Fruit fly (Drosophila melanogaster) whole organism, embryonic: Measurements from ENCODE around the gene CG15201.

Experiments used
- Atf-2 ChIP-seq: fragments of 200-800 bp; sonication (Bioruptor generic); optimal IDR thresholded peaks from 2 replicates; lab custom pipeline; 2016; ENCODE audit warnings: missing biosample characterization, missing genetic modification characterization
- B-H2 ChIP-seq: fragments of 200-800 bp; sonication (Bioruptor generic); optimal IDR thresholded peaks from 2 replicates; lab custom pipeline; 2018; ENCODE audit warnings: missing biosample characterization, mild to moderate bottlenecking, missing genetic modification characterization
- C15 ChIP-seq: fragments of 200-800 bp; sonication (Bioruptor generic); IDR thresholded peaks from 3 replicates; pipeline ENCODE4 v1.3.6; 2022; ENCODE audit warnings: missing biosample characterization, missing genetic modification characterization
- CG12071 ChIP-seq: fragments of 200-800 bp; sonication (Bioruptor generic); optimal IDR thresholded peaks from 3 replicates; lab custom pipeline; 2018; ENCODE audit warnings: missing biosample characterization, mild to moderate bottlenecking, missing genetic modification characterization
- CG12104 ChIP-seq: fragments of 200-800 bp; sonication (Bioruptor generic); optimal IDR thresholded peaks from 3 replicates; lab custom pipeline; 2016; ENCODE audit warnings: missing biosample characterization, missing genetic modification characterization
- CG12155 ChIP-seq: fragments of 200-800 bp; sonication (Bioruptor generic); optimal IDR thresholded peaks from 3 replicates; lab custom pipeline; 2016; ENCODE audit warnings: missing biosample characterization, missing genetic modification characterization
- CG12299 ChIP-seq: fragments of 200-800 bp; sonication (Bioruptor generic); optimal IDR thresholded peaks from 2 replicates; lab custom pipeline; 2018; ENCODE audit warnings: missing biosample characterization, mild to moderate bottlenecking, missing genetic modification characterization
- CG13424 ChIP-seq: fragments of 200-800 bp; sonication (Bioruptor generic); optimal IDR thresholded peaks from 2 replicates; lab custom pipeline; 2019; ENCODE audit warnings: missing biosample characterization, mild to moderate bottlenecking, missing genetic modification characterization, moderate library complexity
- CG15269 ChIP-seq: fragments of 200-800 bp; sonication (Bioruptor generic); optimal IDR thresholded peaks from 2 replicates; lab custom pipeline; 2018; ENCODE audit warnings: missing biosample characterization, mild to moderate bottlenecking, missing genetic modification characterization, moderate library complexity
- CG15514 ChIP-seq: fragments of 200-800 bp; sonication (Bioruptor generic); optimal IDR thresholded peaks from 3 replicates; lab custom pipeline; 2017; ENCODE audit warnings: missing biosample characterization, missing genetic modification characterization, mild to moderate bottlenecking, moderate library complexity, missing genetic modification reagents
- CG1832 ChIP-seq: fragments of 200-800 bp; sonication (Bioruptor generic); optimal IDR thresholded peaks from 2 replicates; lab custom pipeline; 2017; ENCODE audit warnings: missing biosample characterization, mild to moderate bottlenecking, missing genetic modification characterization, inconsistent platforms
- CG2129 ChIP-seq: fragments of 200-800 bp; sonication (Bioruptor generic); IDR thresholded peaks from 2 replicates; pipeline ENCODE4 v1.3.6; 2022; ENCODE audit warnings: missing biosample characterization, missing genetic modification characterization; ENCODE audit not compliant: partially characterized antibody
- CG2202 ChIP-seq: fragments of 200-800 bp; sonication (Bioruptor generic); optimal IDR thresholded peaks from 2 replicates; lab custom pipeline; 2018; ENCODE audit warnings: missing biosample characterization, mild to moderate bottlenecking, missing genetic modification characterization
- CG2712 ChIP-seq: fragments of 200-800 bp; optimal IDR thresholded peaks from 3 replicates; lab custom pipeline; 2019; ENCODE audit warnings: missing biosample characterization, mild to moderate bottlenecking, missing genetic modification characterization, moderate library complexity
- CG3065 ChIP-seq: fragments of 200-800 bp; sonication (Bioruptor generic); optimal IDR thresholded peaks from 2 replicates; lab custom pipeline; 2016; ENCODE audit warnings: missing biosample characterization, missing genetic modification characterization
- CG3726 ChIP-seq: fragments of 200-800 bp; sonication (Bioruptor generic); IDR thresholded peaks from 3 replicates; pipeline ENCODE4, ENCODE4 v1.3.6; 2022; ENCODE audit warnings: missing biosample characterization, missing genetic modification characterization
- CG4328 ChIP-seq: fragments of 200-800 bp; sonication (Bioruptor generic); optimal IDR thresholded peaks from 3 replicates; lab custom pipeline; 2017; ENCODE audit warnings: missing biosample characterization, missing genetic modification reagents, missing genetic modification characterization
- CG43689 ChIP-seq: fragments of 200-800 bp; sonication (Bioruptor generic); IDR thresholded peaks from 2 replicates; pipeline ENCODE4 v1.3.6; 2022; ENCODE audit warnings: missing biosample characterization, missing genetic modification characterization
- CG5245 ChIP-seq: fragments of 200-800 bp; sonication (Bioruptor generic); optimal IDR thresholded peaks from 3 replicates; lab custom pipeline; 2016; ENCODE audit warnings: missing biosample characterization, missing genetic modification characterization
- CG6254 ChIP-seq: fragments of 200-800 bp; sonication (Bioruptor generic); optimal IDR thresholded peaks from 3 replicates; lab custom pipeline; 2017; ENCODE audit warnings: mild to moderate bottlenecking, missing biosample characterization, missing genetic modification reagents, missing genetic modification characterization
- CG6654 ChIP-seq: fragments of 200-800 bp; sonication (Bioruptor generic); optimal IDR thresholded peaks from 2 replicates; lab custom pipeline; 2017; ENCODE audit warnings: missing biosample characterization, mild to moderate bottlenecking, missing genetic modification characterization
- CG6854 ChIP-seq: fragments of 200-800 bp; sonication (Bioruptor generic); optimal IDR thresholded peaks from 3 replicates; lab custom pipeline; 2017; ENCODE audit warnings: missing biosample characterization, mild to moderate bottlenecking, missing genetic modification characterization
- CG7928 ChIP-seq: fragments of 200-800 bp; sonication (Bioruptor generic); optimal IDR thresholded peaks from 2 replicates; lab custom pipeline; 2017; ENCODE audit warnings: missing biosample characterization, mild to moderate bottlenecking, missing genetic modification characterization
- CHES-1-like ChIP-seq: fragments of 200-800 bp; sonication (Bioruptor generic); optimal IDR thresholded peaks from 2 replicates; lab custom pipeline; 2016; ENCODE audit warnings: missing biosample characterization, missing genetic modification characterization
- D ChIP-seq, 2 experiments: fragments of 200-800 bp in 1 of 2; fragments of >200 bp in 1 of 2; sonication (Bioruptor generic) in 1 of 2; optimal IDR thresholded peaks; 2 replicates in 1 of 2; 3 replicates in 1 of 2; lab custom pipeline; 2017; ENCODE audit warnings: mild to moderate bottlenecking in 1 of 2, missing biosample characterization in 1 of 2, missing genetic modification characterization in 1 of 2, missing genetic modification reagents in 1 of 2
- Dek ChIP-seq: fragments of 200-800 bp; sonication (Bioruptor generic); optimal IDR thresholded peaks from 3 replicates; lab custom pipeline; 2019; ENCODE audit warnings: missing biosample characterization, mild to moderate bottlenecking, missing genetic modification characterization, moderate library complexity
- Doc2 ChIP-seq: fragments of 200-800 bp; sonication (Bioruptor generic); IDR thresholded peaks from 2 replicates; pipeline ENCODE4 v1.3.6; 2022; ENCODE audit warnings: missing biosample characterization, missing genetic modification characterization
- Gsc ChIP-seq: fragments of 200-800 bp; sonication (Bioruptor generic); IDR thresholded peaks from 2 replicates; pipeline ENCODE4 v1.3.6; 2022; ENCODE audit warnings: missing biosample characterization, missing genetic modification characterization
- Hr3 ChIP-seq: fragments of 200-800 bp; sonication (Bioruptor generic); optimal IDR thresholded peaks from 3 replicates; lab custom pipeline; 2016; ENCODE audit warnings: missing biosample characterization, missing genetic modification characterization
- Hr51 ChIP-seq, 2 experiments: fragments of 200-800 bp; sonication (Bioruptor generic); optimal IDR thresholded peaks; 2 replicates in 1 of 2; 3 replicates in 1 of 2; lab custom pipeline; 2016 to 2018; ENCODE audit warnings: missing biosample characterization in 2 of 2, missing genetic modification characterization in 2 of 2, mild to moderate bottlenecking in 1 of 2, moderate library complexity in 1 of 2
- Med ChIP-seq: fragments of 200-800 bp; sonication (Bioruptor generic); peaks from one replicate; lab custom pipeline; 2016; ENCODE audit warnings: missing biosample characterization, missing genetic modification characterization, mild to moderate bottlenecking, inconsistent platforms, moderate library complexity
- Nf-YB ChIP-seq: fragments of 200-800 bp; sonication (Bioruptor generic); optimal IDR thresholded peaks from 3 replicates; lab custom pipeline; 2019; ENCODE audit warnings: missing biosample characterization, mild to moderate bottlenecking, missing genetic modification characterization, moderate library complexity
- amos ChIP-seq: fragments of 200-800 bp; sonication (Bioruptor generic); IDR thresholded peaks from 2 replicates; pipeline ENCODE4 v1.3.6; 2022; ENCODE audit warnings: missing biosample characterization, missing genetic modification characterization; ENCODE audit not compliant: partially characterized antibody
- aop ChIP-seq: fragments of 200-800 bp; sonication (Bioruptor generic); IDR thresholded peaks from 2 replicates; pipeline ENCODE4 v1.3.6; 2022; ENCODE audit warnings: missing biosample characterization, missing genetic modification characterization
- crc ChIP-seq: fragments of 200-800 bp; sonication (Bioruptor generic); optimal IDR thresholded peaks from 2 replicates; lab custom pipeline; 2016; ENCODE audit warnings: missing biosample characterization, missing genetic modification characterization
- dm ChIP-seq: fragments of 200-800 bp; sonication (Bioruptor generic); optimal IDR thresholded peaks from 3 replicates; lab custom pipeline; 2016; ENCODE audit warnings: missing biosample characterization, missing genetic modification characterization
- gem ChIP-seq: fragments of 200-800 bp; sonication (Bioruptor generic); optimal IDR thresholded peaks from 2 replicates; lab custom pipeline; 2019; ENCODE audit warnings: missing biosample characterization, mild to moderate bottlenecking, missing genetic modification characterization, moderate library complexity
- gfzf ChIP-seq: fragments of 200-800 bp; sonication (Bioruptor generic); optimal IDR thresholded peaks from 2 replicates; lab custom pipeline; 2016; ENCODE audit warnings: missing biosample characterization, mild to moderate bottlenecking, missing genetic modification characterization, moderate library complexity
- grau ChIP-seq: fragments of 200-800 bp; optimal IDR thresholded peaks from 3 replicates; lab custom pipeline; 2019; ENCODE audit warnings: missing biosample characterization, mild to moderate bottlenecking, missing genetic modification characterization, moderate library complexity
- grn ChIP-seq: fragments of 200-800 bp; sonication (Bioruptor generic); optimal IDR thresholded peaks from 3 replicates; lab custom pipeline; 2017; ENCODE audit warnings: missing biosample characterization, missing genetic modification characterization
- gsb ChIP-seq: fragments of 200-800 bp; sonication (Bioruptor generic); IDR thresholded peaks from 2 replicates; pipeline ENCODE4 v1.3.6; 2022; ENCODE audit warnings: missing biosample characterization, missing genetic modification characterization
- hbn ChIP-seq: fragments of 200-800 bp; sonication (Bioruptor generic); IDR thresholded peaks from 2 replicates; pipeline ENCODE4 v1.3.6; 2022; ENCODE audit warnings: missing biosample characterization, missing genetic modification characterization; ENCODE audit not compliant: partially characterized antibody
- hth ChIP-seq: fragments of >200 bp; optimal IDR thresholded peaks from 2 replicates; lab custom pipeline; 2017; ENCODE audit warnings: inconsistent platforms
- ind ChIP-seq: fragments of 200-800 bp; sonication (Bioruptor generic); optimal IDR thresholded peaks from 3 replicates; lab custom pipeline; 2016; ENCODE audit warnings: missing biosample characterization, missing genetic modification characterization
- ken ChIP-seq: fragments of 200-800 bp; sonication (Bioruptor generic); IDR thresholded peaks from 3 replicates; pipeline ENCODE4 v1.3.6; 2022; ENCODE audit warnings: missing biosample characterization, missing genetic modification characterization
- lbe ChIP-seq: fragments of 200-800 bp; sonication (Bioruptor generic); optimal IDR thresholded peaks from 2 replicates; lab custom pipeline; 2016; ENCODE audit warnings: missing biosample characterization, mild to moderate bottlenecking, missing genetic modification characterization
- run ChIP-seq: fragments of 200-800 bp; sonication (Bioruptor generic); optimal IDR thresholded peaks from 3 replicates; lab custom pipeline; 2018; ENCODE audit warnings: missing biosample characterization, mild to moderate bottlenecking, missing genetic modification characterization
- sc ChIP-seq, 3 experiments: fragments of >200 bp in 2 of 3; fragments of 200-800 bp in 1 of 3; sonication (Bioruptor generic) in 1 of 3; optimal IDR thresholded peaks; 2 replicates in 2 of 3; 3 replicates in 1 of 3; lab custom pipeline; 2017; ENCODE audit warnings: mild to moderate bottlenecking in 1 of 3, missing biosample characterization in 1 of 3, missing genetic modification characterization in 1 of 3, missing genetic modification reagents in 1 of 3
- vnd ChIP-seq: fragments of 200-800 bp; sonication (Bioruptor generic); IDR thresholded peaks from 3 replicates; pipeline ENCODE4 v1.3.6; 2022; ENCODE audit warnings: missing biosample characterization, missing genetic modification characterization; ENCODE audit not compliant: partially characterized antibody

CG15201 gene

dm6 chrX:11154511-11155197, 10.7 kb downstream of the CG15201 start (continued):
- no peak for TF ChIP-seq dm (GFP tag; lab: Kevin White, UChicago)
- TF ChIP-seq gsb (GFP tag; lab: Robert Waterston, UW): no peak
- no peak for TF ChIP-seq CG2129 (GFP tag; lab: Robert Waterston, UW)
- TF ChIP-seq CG3065 (GFP tag; lab: Kevin White, UChicago): no peak
- no peak for TF ChIP-seq CG6654 (GFP tag; lab: Kevin White, UChicago)
- TF ChIP-seq grn (GFP tag; lab: Kevin White, UChicago): no peak
- no peak for TF ChIP-seq gem (tag; lab: Kevin White, UChicago)
- no peak for TF ChIP-seq CG12071 (GFP tag; lab: Kevin White, UChicago)
- no peak for TF ChIP-seq Hr3 (GFP tag; lab: Kevin White, UChicago)
- TF ChIP-seq ind (GFP tag; lab: Kevin White, UChicago): no peak
- no peak for TF ChIP-seq hbn (GFP tag; lab: Robert Waterston, UW)
- TF ChIP-seq C15 (GFP tag; lab: Robert Waterston, UW): no peak
- TF ChIP-seq run (tag; lab: Kevin White, UChicago): no peak
- peak; percentile 59 for TF ChIP-seq Med (GFP tag; lab: Kevin White, UChicago)
- TF ChIP-seq Nf-YB (GFP tag; lab: Kevin White, UChicago): peak; percentile 67
- peak; percentile 14 for TF ChIP-seq D (optimal IDR thresholded peaks at IDR 0.05; lab: Kevin White, UChicago)
- TF ChIP-seq D (GFP tag; optimal IDR thresholded peaks at IDR 0.05; lab: Kevin White, UChicago): no peak
- TF ChIP-seq Doc2 (GFP tag; lab: Robert Waterston, UW): no peak
- TF ChIP-seq CG12155 (GFP tag; lab: Kevin White, UChicago): no peak
- no peak for TF ChIP-seq CG3726
- no peak for TF ChIP-seq Hr51 (GFP tag; optimal IDR thresholded peaks at IDR 0.05; lab: Kevin White, UChicago)
- no peak for TF ChIP-seq aop
- no peak for TF ChIP-seq CG2712 (tag; lab: Kevin White, UChicago)
- TF ChIP-seq sc (optimal IDR thresholded peaks at IDR 0.05; lab: Kevin White, UChicago): no peak
- TF ChIP-seq sc (GFP tag; optimal IDR thresholded peaks at IDR 0.05; lab: Kevin White, UChicago): no peak
- peak; percentile 85 for TF ChIP-seq CG1832 (GFP tag; lab: Kevin White, UChicago)
- TF ChIP-seq CG4328 (GFP tag; lab: Kevin White, UChicago): no peak
- TF ChIP-seq Gsc (GFP tag; lab: Robert Waterston, UW): no peak
- no peak for TF ChIP-seq gfzf (GFP tag; lab: Kevin White, UChicago)
- no peak for TF ChIP-seq CG6254 (GFP tag; lab: Kevin White, UChicago)
- no peak for TF ChIP-seq CG43689 (GFP tag; lab: Robert Waterston, UW)
- no peak for TF ChIP-seq CG15514 (GFP tag; lab: Kevin White, UChicago)
- TF ChIP-seq CG5245 (GFP tag; lab: Kevin White, UChicago): no peak
- TF ChIP-seq amos (GFP tag; lab: Robert Waterston, UW): no peak
- TF ChIP-seq CG13424 (tag; lab: Kevin White, UChicago): no peak
- no peak for TF ChIP-seq lbe
- no peak for TF ChIP-seq crc (GFP tag; lab: Kevin White, UChicago)
- TF ChIP-seq Atf-2 (GFP tag; lab: Kevin White, UChicago): no peak
- TF ChIP-seq B-H2 (GFP tag; lab: Kevin White, UChicago): no peak
- no peak for TF ChIP-seq CG12299
- no peak for TF ChIP-seq ken (GFP tag; lab: Robert Waterston, UW)
- no peak for TF ChIP-seq CHES-1-like (GFP tag; lab: Kevin White, UChicago)
- TF ChIP-seq CG7928: no peak
- TF ChIP-seq grau (tag; lab: Kevin White, UChicago): no peak
- TF ChIP-seq hth (lab: Kevin White, UChicago): no peak
- no peak for TF ChIP-seq CG6854 (GFP tag; lab: Kevin White, UChicago)
- no peak for TF ChIP-seq CG12104 (GFP tag; lab: Kevin White, UChicago)
- no peak for TF ChIP-seq CG2202 (tag; lab: Kevin White, UChicago)
- TF ChIP-seq vnd (GFP tag; lab: Robert Waterston, UW): no peak
- no peak for TF ChIP-seq Dek (tag; lab: Kevin White, UChicago)
- no peak for TF ChIP-seq CG15269 (tag; lab: Kevin White, UChicago)
